Fruit fly (Drosophila melanogaster) whole organism, embryonic: ENCODE data around the gene CG43800.

ENCODE experiments used
- CG10462 ChIP-seq: fragments of 200-800 bp; sonication (Bioruptor generic); optimal IDR thresholded peaks from 2 replicates; lab custom pipeline; 2016; ENCODE audit warnings: missing biosample characterization, missing genetic modification characterization
- CG11085 ChIP-seq: fragments of 200-800 bp; sonication (Bioruptor generic); IDR thresholded peaks from 2 replicates; pipeline ENCODE4 v1.3.6; 2022; ENCODE audit warnings: missing biosample characterization, missing genetic modification characterization
- CG11723 ChIP-seq: fragments of 200-800 bp; sonication (Bioruptor generic); optimal IDR thresholded peaks from 2 replicates; lab custom pipeline; 2017; ENCODE audit warnings: missing biosample characterization, mild to moderate bottlenecking, missing genetic modification characterization
- CG12155 ChIP-seq: fragments of 200-800 bp; sonication (Bioruptor generic); optimal IDR thresholded peaks from 3 replicates; lab custom pipeline; 2016; ENCODE audit warnings: missing biosample characterization, missing genetic modification characterization
- CG17186 ChIP-seq: fragments of 200-800 bp; sonication (Bioruptor generic); optimal IDR thresholded peaks from 3 replicates; lab custom pipeline; 2017; ENCODE audit warnings: missing biosample characterization, missing genetic modification reagents, missing genetic modification characterization
- Dbx ChIP-seq: fragments of 200-800 bp; sonication (Bioruptor generic); IDR thresholded peaks from 3 replicates; pipeline ENCODE4 v1.3.6; 2022; ENCODE audit warnings: missing biosample characterization, missing genetic modification characterization
- Dfd ChIP-seq, 2 experiments: fragments of >200 bp; optimal IDR thresholded peaks; 2 replicates each; lab custom pipeline; 2017; ENCODE audit warnings: missing biosample characterization in 2 of 2, missing genetic modification characterization in 2 of 2
- YL-1 ChIP-seq: fragments of 200-800 bp; sonication (Bioruptor generic); optimal IDR thresholded peaks from 3 replicates; lab custom pipeline; 2017; ENCODE audit warnings: missing biosample characterization, mild to moderate bottlenecking, missing genetic modification characterization
- fd96Cb ChIP-seq: fragments of 200-800 bp; sonication (Bioruptor generic); optimal IDR thresholded peaks from 2 replicates; lab custom pipeline; 2018; ENCODE audit warnings: missing biosample characterization, mild to moderate bottlenecking, missing genetic modification characterization, moderate library complexity
- lola ChIP-seq, 3 experiments: fragments of >200 bp in 2 of 3; fragments of 200-800 bp in 1 of 3; sonication (Bioruptor generic) in 1 of 3; optimal IDR thresholded peaks; 2 replicates each; lab custom pipeline; 2017 to 2019; ENCODE audit warnings: missing biosample characterization in 3 of 3, missing genetic modification characterization in 3 of 3, mild to moderate bottlenecking in 1 of 3, moderate library complexity in 1 of 3
- pum ChIP-seq: fragments of 200-800 bp; sonication (Bioruptor generic); optimal IDR thresholded peaks from 2 replicates; lab custom pipeline; 2016; ENCODE audit warnings: missing biosample characterization, missing genetic modification characterization

DNA sequence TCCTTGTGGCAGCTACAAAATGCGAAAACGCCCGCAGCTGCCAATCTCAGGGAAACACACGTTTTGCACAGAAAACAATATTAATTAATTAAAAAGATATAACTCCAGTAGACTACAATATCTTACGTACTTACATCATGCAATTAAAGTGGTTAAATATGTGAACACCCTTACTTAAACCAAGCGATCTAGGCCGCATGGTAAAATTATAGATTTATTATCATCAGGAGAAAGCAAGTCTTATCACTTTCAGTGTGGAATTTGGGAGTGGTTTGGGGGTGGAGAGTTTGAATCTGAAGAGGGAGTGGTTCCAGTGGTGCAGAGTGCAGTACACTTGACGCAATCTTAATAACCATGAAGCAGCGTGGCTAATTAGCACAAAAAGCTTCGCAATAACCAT is 49.5 kb upstream of the CG43800 start:
- no peak for TF ChIP-seq CG10462
- TF ChIP-seq CG11723 (GFP tag; lab: Kevin White, UChicago) = no peak
- no peak for TF ChIP-seq lola (GFP tag; optimal IDR thresholded peaks at IDR 0.05; lab: Kevin White, UChicago)
- TF ChIP-seq Dbx = no peak
- no peak for TF ChIP-seq CG17186 (GFP tag; lab: Kevin White, UChicago)
- TF ChIP-seq Dfd (GFP tag; optimal IDR thresholded peaks at IDR 0.05; lab: Kevin White, UChicago) = no peak
- no peak for TF ChIP-seq CG12155 (GFP tag; lab: Kevin White, UChicago)
- no peak for TF ChIP-seq CG11085 (GFP tag; lab: Robert Waterston, UW)
- no peak for TF ChIP-seq YL-1
- no peak for TF ChIP-seq fd96Cb (tag; lab: Kevin White, UChicago)
- no peak for TF ChIP-seq pum (GFP tag; lab: Kevin White, UChicago)
